Fruit fly (Drosophila melanogaster) whole organism, larva: ENCODE data around the gene Lim1.

Experiments used
- noc ChIP-seq: fragments of 200-800 bp; sonication (Bioruptor generic); optimal IDR thresholded peaks from 3 replicates; lab custom pipeline; 2019; ENCODE audit warnings: missing biosample characterization, mild to moderate bottlenecking, missing genetic modification characterization, moderate library complexity

The Lim1 gene

dm6 chrX:8743456-8743965 lies 62.1 kb downstream of the Lim1 start:
- TF ChIP-seq noc: no peak

- TF ChIP-seq noc: no peak
Observed at dm6 chrX:8732379-8732778, 73.2 kb downstream of the Lim1 start.

dm6 chrX:8731464-8731863 lies 74.1 kb downstream of the Lim1 start:
- no peak for TF ChIP-seq noc

- no peak for TF ChIP-seq noc
Observed at dm6 chrX:8730306-8730705, 75.3 kb downstream of the Lim1 start.

dm6 chrX:8728030-8728429 lies 77.6 kb downstream of the Lim1 start:
- TF ChIP-seq noc: no peak

dm6 chrX:8726816-8727215 lies 78.8 kb downstream of the Lim1 start:
- no peak for TF ChIP-seq noc

dm6 chrX:8725238-8725637 lies 80.4 kb downstream of the Lim1 start:
- no peak for TF ChIP-seq noc

dm6 chrX:8724815-8725214 lies 80.8 kb downstream of the Lim1 start:
- no peak for TF ChIP-seq noc

dm6 chrX:8723393-8723987 lies 82.1 kb downstream of the Lim1 start:
- no peak for TF ChIP-seq noc

- TF ChIP-seq noc: no peak
Observed at dm6 chrX:8721501-8721900, 84.1 kb downstream of the Lim1 start.

- TF ChIP-seq noc: no peak
Observed at dm6 chrX:8720213-8720612, 85.4 kb downstream of the Lim1 start, which contains the start of gene CG1789. Gene CG1789 (plus strand): TSS chrX:8720520.

- peak; percentile 89 for TF ChIP-seq noc
Observed at dm6 chrX:8714064-8715046, 91.2 kb downstream of the Lim1 start, which contains the start of the genes CG2004 and CG1785. Gene CG2004 (minus strand): TSS chrX:8714924. Gene CG1785 (plus strand): TSS chrX:8714936.

- peak; percentile 17 for TF ChIP-seq noc
Observed at dm6 chrX:8709234-8709843, 96.3 kb downstream of the Lim1 start, which contains the start of gene Hexo2. Gene Hexo2 (plus strand): TSS chrX:8709652.
